Fruit fly (Drosophila melanogaster): Measurements from ENCODE around the gene CG17721.

Gene CG17721

dm6 chr3R:11200885-11201421 is 34.0 kb upstream of the CG17721 start (continued):
- TF ChIP-seq CG9817 (tag; optimal IDR thresholded peaks at IDR 0.05) (peak; percentile 34), Dip2 (GFP tag; IDR thresholded peaks at IDR 0.05) (no peak), Doc2 (GFP tag; IDR thresholded peaks at IDR 0.05) (no peak), mld (GFP tag; IDR thresholded peaks at IDR 0.05; ENCODE audit: partially characterized antibody) (no peak), slou (GFP tag; optimal IDR thresholded peaks at IDR 0.05) (peak; percentile 5), CG4404 (GFP tag; IDR thresholded peaks at IDR 0.05) (no peak), org-1 (GFP tag; optimal IDR thresholded peaks at IDR 0.05) (no peak), cad (GFP tag; optimal IDR thresholded peaks at IDR 0.05) (no peak), CG8388 (GFP tag; optimal IDR thresholded peaks at IDR 0.05) (peak; percentile 17), lilli (GFP tag; optimal IDR thresholded peaks at IDR 0.05) (peak; percentile 51), ham (GFP tag; IDR thresholded peaks at IDR 0.05) (no peak), B-H2 (GFP tag; optimal IDR thresholded peaks at IDR 0.05) (no peak), CG1832 (GFP tag; optimal IDR thresholded peaks at IDR 0.05) (no peak), CG13296 (GFP tag; optimal IDR thresholded peaks at IDR 0.05) (no peak), CG3726 (GFP tag; IDR thresholded peaks at IDR 0.05) (no peak), kay (GFP tag; optimal IDR thresholded peaks at IDR 0.05) (peak; percentile 53), Atf3 (GFP tag; optimal IDR thresholded peaks at IDR 0.05) (no peak), CG15011 (GFP tag; optimal IDR thresholded peaks at IDR 0.05) (peak; percentile 7), CG16863 (GFP tag; optimal IDR thresholded peaks at IDR 0.05) (no peak), MTF-1 (GFP tag; optimal IDR thresholded peaks at IDR 0.05; ENCODE audit: borderline replicate concordance) (no peak), CG34376 (GFP tag; optimal IDR thresholded peaks at IDR 0.05) (peak; percentile 49), Asciz (GFP tag; optimal IDR thresholded peaks at IDR 0.05) (peak; percentile 32), Blimp-1 (GFP tag; optimal IDR thresholded peaks at IDR 0.05) (peak; percentile 39), gsb (GFP tag; IDR thresholded peaks at IDR 0.05) (no peak), wor (GFP tag; IDR thresholded peaks at IDR 0.05) (peak; percentile 21; the same call in 1 of the 2 replicates), ash1 (GFP tag; optimal IDR thresholded peaks at IDR 0.05) (no peak), eve (GFP tag; optimal IDR thresholded peaks at IDR 0.05) (no peak), ttk (GFP tag; IDR thresholded peaks at IDR 0.05) (peak; percentile 52), trh (GFP tag; optimal IDR thresholded peaks at IDR 0.05) (no peak), CG10147 (GFP tag; optimal IDR thresholded peaks at IDR 0.05) (peak; percentile 31), CG11398 (GFP tag; optimal IDR thresholded peaks at IDR 0.05) (no peak), zen (tag; optimal IDR thresholded peaks at IDR 0.05) (no peak), bowl (GFP tag; IDR thresholded peaks at IDR 0.05) (no peak), dmrt11E (tag; optimal IDR thresholded peaks at IDR 0.05) (no peak), CG10565 (GFP tag; optimal IDR thresholded peaks at IDR 0.05) (no peak), CG43689 (GFP tag; IDR thresholded peaks at IDR 0.05) (0 out of 2 replicates have a peak, but pooled peaks have one; percentile 33), Spps (tag; optimal IDR thresholded peaks at IDR 0.05) (no peak), bigmax (GFP tag; optimal IDR thresholded peaks at IDR 0.05) (no peak), sens (GFP tag) (no peak), CG15479 (GFP tag; optimal IDR thresholded peaks at IDR 0.05) (no peak), CG8281 (tag; optimal IDR thresholded peaks at IDR 0.05) (peak; percentile 2), ind (GFP tag; optimal IDR thresholded peaks at IDR 0.05) (peak; percentile 61), CG10431 (GFP tag; optimal IDR thresholded peaks at IDR 0.05) (no peak), tio (GFP tag; optimal IDR thresholded peaks at IDR 0.05) (peak; percentile 55), Nf-YA (GFP tag; IDR thresholded peaks at IDR 0.05) (no peak), trem (tag; optimal IDR thresholded peaks at IDR 0.05) (no peak), Hey (tag; optimal IDR thresholded peaks at IDR 0.05) (no peak), Opbp (GFP tag; IDR thresholded peaks at IDR 0.05; ENCODE audit: partially characterized antibody) (no peak), abd-A (tag; optimal IDR thresholded peaks at IDR 0.05) (no peak), al (GFP tag; IDR thresholded peaks at IDR 0.05) (peak; percentile 64; the same call in 1 of the 2 replicates), Hr39 (optimal IDR thresholded peaks at IDR 0.05) (no peak)
